Worm (Caenorhabditis elegans) whole organism, mixed stage, embryonic: Measurements from ENCODE around the gene scp-1.

ENCODE experiments used
- bed-3 ChIP-seq: fragments of 200-800 bp; sonication (Bioruptor generic); optimal IDR thresholded peaks from 3 replicates; lab custom pipeline; 2018; ENCODE audit warnings: mild to moderate bottlenecking, missing genetic modification characterization, moderate library complexity, missing compliant biosample characterization
- blmp-1 ChIP-seq: fragments of 150-350 bp; optimal IDR thresholded peaks from 2 replicates; lab custom pipeline; 2014; ENCODE audit warnings: missing biosample characterization, missing genetic modification characterization
- ceh-39 ChIP-seq: fragments of 150-350 bp; optimal IDR thresholded peaks from 2 replicates; lab custom pipeline; 2014; ENCODE audit warnings: missing biosample characterization, missing genetic modification characterization
- ceh-43 ChIP-seq: fragments of 200-800 bp; sonication (Bioruptor generic); optimal IDR thresholded peaks from 2 replicates; lab custom pipeline; 2018; ENCODE audit warnings: mild to moderate bottlenecking, missing genetic modification characterization, moderate library complexity, missing compliant biosample characterization
- ceh-83 ChIP-seq: fragments of 200-800 bp; sonication (Bioruptor generic); optimal IDR thresholded peaks from 2 replicates; lab custom pipeline; 2018; ENCODE audit warnings: mild to moderate bottlenecking, missing genetic modification characterization, missing compliant biosample characterization
- ces-1 ChIP-seq: fragments of 150-350 bp; optimal IDR thresholded peaks from 2 replicates; lab custom pipeline; 2014; ENCODE audit warnings: missing biosample characterization, missing genetic modification reagents, missing genetic modification characterization
- cnd-1 ChIP-seq: fragments of 200-800 bp; sonication (Bioruptor generic); optimal IDR thresholded peaks from 2 replicates; lab custom pipeline; 2018; ENCODE audit warnings: mild to moderate bottlenecking, missing genetic modification characterization, missing compliant biosample characterization
- drap-1 ChIP-seq: fragments of 200-800 bp; sonication (Bioruptor generic); optimal IDR thresholded peaks from 3 replicates; lab custom pipeline; 2018; ENCODE audit warnings: mild to moderate bottlenecking, missing genetic modification characterization, missing compliant biosample characterization
- elt-1 ChIP-seq: sonication (generic microtip); optimal IDR thresholded peaks from 2 replicates; lab custom pipeline; 2017; ENCODE audit warnings: missing genetic modification characterization, mild to moderate bottlenecking, missing compliant biosample characterization, antibody characterized with exemption, moderate library complexity, borderline replicate concordance; ENCODE audit not compliant: insufficient read depth
- elt-3 ChIP-seq: fragments of 150-350 bp; optimal IDR thresholded peaks from 2 replicates; lab custom pipeline; 2014; ENCODE audit warnings: missing biosample characterization, missing genetic modification characterization
- flh-1 ChIP-seq: fragments of 200-800 bp; sonication (Bioruptor generic); optimal IDR thresholded peaks from 2 replicates; lab custom pipeline; 2018; ENCODE audit warnings: mild to moderate bottlenecking, missing genetic modification characterization, moderate library complexity, missing compliant biosample characterization
- ham-2 ChIP-seq: fragments of 200-800 bp; sonication (Bioruptor generic); optimal IDR thresholded peaks from 2 replicates; lab custom pipeline; 2018; ENCODE audit warnings: mild to moderate bottlenecking, missing genetic modification characterization, missing compliant biosample characterization
- hlh-1 ChIP-seq: fragments of 150-350 bp; optimal IDR thresholded peaks from 2 replicates; lab custom pipeline; 2014; ENCODE audit warnings: missing biosample characterization, missing genetic modification reagents, missing genetic modification characterization
- lin-13 ChIP-seq: fragments of 150-350 bp; optimal IDR thresholded peaks from 2 replicates; lab custom pipeline; 2014; ENCODE audit warnings: missing biosample characterization, missing genetic modification characterization
- lin-32 ChIP-seq: fragments of 200-800 bp; sonication (Bioruptor generic); optimal IDR thresholded peaks from 2 replicates; lab custom pipeline; 2018; ENCODE audit warnings: mild to moderate bottlenecking, missing genetic modification characterization, missing compliant biosample characterization
- lsy-2 ChIP-seq: fragments of 150-350 bp; optimal IDR thresholded peaks from 2 replicates; lab custom pipeline; 2014; ENCODE audit warnings: missing biosample characterization, missing genetic modification characterization
- mab-5 ChIP-seq: fragments of 150-350 bp; optimal IDR thresholded peaks from 2 replicates; lab custom pipeline; 2014; ENCODE audit warnings: missing biosample characterization, missing genetic modification characterization
- mep-1 ChIP-seq: fragments of 150-350 bp; optimal IDR thresholded peaks from 2 replicates; lab custom pipeline; 2017; ENCODE audit warnings: missing biosample characterization, missing genetic modification reagents, missing genetic modification characterization, inconsistent platforms
- mls-2 ChIP-seq: sonication (generic microtip); optimal IDR thresholded peaks from 2 replicates; lab custom pipeline; 2016; ENCODE audit warnings: mild to moderate bottlenecking, missing genetic modification characterization, moderate library complexity, missing compliant biosample characterization
- nhr-12 ChIP-seq: fragments of 150-350 bp; optimal IDR thresholded peaks from 2 replicates; lab custom pipeline; 2014; ENCODE audit warnings: missing biosample characterization, missing genetic modification characterization
- nhr-2 ChIP-seq: fragments of 150-350 bp; optimal IDR thresholded peaks from 2 replicates; lab custom pipeline; 2014; ENCODE audit warnings: missing biosample characterization, missing genetic modification characterization
- nhr-237 ChIP-seq: fragments of 150-350 bp; optimal IDR thresholded peaks from 2 replicates; lab custom pipeline; 2014; ENCODE audit warnings: missing biosample characterization, missing genetic modification characterization
- nhr-28 ChIP-seq: fragments of 150-350 bp; optimal IDR thresholded peaks from 2 replicates; lab custom pipeline; 2014; ENCODE audit warnings: missing biosample characterization, missing genetic modification characterization
- nhr-76 ChIP-seq: sonication (generic microtip); optimal IDR thresholded peaks from 2 replicates; lab custom pipeline; 2017; ENCODE audit warnings: missing biosample characterization, missing genetic modification characterization
- pha-4 ChIP-seq: fragments of 150-350 bp; optimal IDR thresholded peaks from 2 replicates; lab custom pipeline; 2018; ENCODE audit warnings: missing biosample characterization, missing genetic modification reagents, missing genetic modification characterization
- sem-2 ChIP-seq: fragments of 200-800 bp; sonication (Bioruptor generic); optimal IDR thresholded peaks from 2 replicates; lab custom pipeline; 2018; ENCODE audit warnings: mild to moderate bottlenecking, missing genetic modification characterization, missing compliant biosample characterization
- snpc-4 ChIP-seq: fragments of 150-350 bp; optimal IDR thresholded peaks from 2 replicates; lab custom pipeline; 2014; ENCODE audit warnings: missing biosample characterization, missing genetic modification characterization
- sptf-1 ChIP-seq: sonication (generic microtip); optimal IDR thresholded peaks from 2 replicates; lab custom pipeline; 2017; ENCODE audit warnings: mild to moderate bottlenecking, missing genetic modification characterization, moderate library complexity, missing compliant biosample characterization
- tbx-8 ChIP-seq: fragments of 200-800 bp; sonication (Bioruptor generic); optimal IDR thresholded peaks from 2 replicates; lab custom pipeline; 2018; ENCODE audit warnings: mild to moderate bottlenecking, missing genetic modification characterization, moderate library complexity, missing compliant biosample characterization
- unc-120 ChIP-seq: sonication (generic microtip); optimal IDR thresholded peaks from 2 replicates; lab custom pipeline; 2017; ENCODE audit warnings: missing genetic modification characterization, missing compliant biosample characterization; ENCODE audit not compliant: poor library complexity, severe bottlenecking
- unc-39 ChIP-seq: fragments of 150-350 bp; optimal IDR thresholded peaks from 2 replicates; lab custom pipeline; 2014; ENCODE audit warnings: missing biosample characterization, missing genetic modification characterization
- unc-62 ChIP-seq: fragments of 150-350 bp; optimal IDR thresholded peaks from 2 replicates; lab custom pipeline; 2014; ENCODE audit warnings: missing biosample characterization, missing genetic modification reagents, missing genetic modification characterization
- zip-8 ChIP-seq: fragments of 150-350 bp; optimal IDR thresholded peaks from 2 replicates; lab custom pipeline; 2014; ENCODE audit warnings: missing biosample characterization, missing genetic modification characterization
- ztf-11 ChIP-seq: fragments of 150-350 bp; optimal IDR thresholded peaks from 2 replicates; lab custom pipeline; 2014; ENCODE audit warnings: missing biosample characterization, missing genetic modification characterization

Gene scp-1

ce11 chrII:9323660-9324059 lies 10.2 kb upstream of the scp-1 start, which contains the start of gene egli-1:
TSS of gene egli-1 (plus strand) at chrII:9323960.
- TF ChIP-seq bed-3 (GFP tag; lab: Kevin White, UChicago) (no peak), ceh-83 (no peak), nhr-2 (tag; lab: Kevin White, UChicago) (no peak), sem-2 (GFP tag; lab: Kevin White, UChicago) (no peak), nhr-28 (no peak), zip-8 (tag; lab: Kevin White, UChicago) (no peak), mab-5 (no peak), lin-32 (no peak), ham-2 (no peak), unc-120 (tag; lab: Kevin White, UChicago) (no peak), lin-13 (tag; lab: Kevin White, UChicago) (no peak), lsy-2 (no peak), hlh-1 (no peak), mls-2 (tag; lab: Kevin White, UChicago) (no peak), blmp-1 (no peak), flh-1 (GFP tag; lab: Kevin White, UChicago) (no peak), ztf-11 (no peak), drap-1 (GFP tag; lab: Kevin White, UChicago) (no peak), mep-1 (tag; lab: Kevin White, UChicago) (no peak), nhr-12 (tag; lab: Kevin White, UChicago) (no peak)
- TF ChIP-seq, all 35 proteins: peak for 0

- no peak for TF ChIP-seq sptf-1 (tag; lab: Kevin White, UChicago)
- no peak for TF ChIP-seq nhr-76 (tag; lab: Kevin White, UChicago)
- no peak for TF ChIP-seq pha-4 (tag; lab: Kevin White, UChicago)
- TF ChIP-seq unc-62 (GFP tag; lab: Kevin White, UChicago): peak; percentile 19
- TF ChIP-seq unc-120 (tag; lab: Kevin White, UChicago): peak; percentile 43
- TF ChIP-seq elt-1 (tag; lab: Kevin White, UChicago): no peak
- no peak for TF ChIP-seq unc-39 (tag; lab: Kevin White, UChicago)
- TF ChIP-seq snpc-4 (tag; lab: Kevin White, UChicago): no peak
- TF ChIP-seq nhr-237 (tag; lab: Kevin White, UChicago): no peak
- TF ChIP-seq tbx-8 (GFP tag; lab: Kevin White, UChicago): no peak
- TF ChIP-seq lin-13 (tag; lab: Kevin White, UChicago): no peak
- TF ChIP-seq ces-1 (GFP tag; lab: Kevin White, UChicago): peak; percentile 12
- no peak for TF ChIP-seq cnd-1
- no peak for TF ChIP-seq elt-3 (tag; lab: Kevin White, UChicago)
Measured at ce11 chrII:9324824-9325351, 8.9 kb upstream of the scp-1 start, which contains the start of gene eat-3. TSS of gene eat-3 (plus strand) at chrII:9324874.

- TF ChIP-seq unc-39 (tag; lab: Kevin White, UChicago) (no peak), ham-2 (no peak), drap-1 (GFP tag; lab: Kevin White, UChicago) (no peak), tbx-8 (GFP tag; lab: Kevin White, UChicago) (no peak)
Measured at ce11 chrII:9325555-9325954, 8.3 kb upstream of the scp-1 start.

- no peak for TF ChIP-seq ceh-83
- no peak for TF ChIP-seq ces-1 (GFP tag; lab: Kevin White, UChicago)
- no peak for TF ChIP-seq nhr-2 (tag; lab: Kevin White, UChicago)
- no peak for TF ChIP-seq elt-1 (tag; lab: Kevin White, UChicago)
- no peak for TF ChIP-seq unc-120 (tag; lab: Kevin White, UChicago)
- TF ChIP-seq zip-8 (tag; lab: Kevin White, UChicago): no peak
- no peak for TF ChIP-seq nhr-12 (tag; lab: Kevin White, UChicago)
- no peak for TF ChIP-seq ceh-43 (GFP tag; lab: Kevin White, UChicago)
- no peak for TF ChIP-seq tbx-8 (GFP tag; lab: Kevin White, UChicago)
- TF ChIP-seq blmp-1: no peak
- no peak for TF ChIP-seq flh-1 (GFP tag; lab: Kevin White, UChicago)
- TF ChIP-seq lin-13 (tag; lab: Kevin White, UChicago): no peak
- TF ChIP-seq ham-2: no peak
- no peak for TF ChIP-seq lsy-2
- TF ChIP-seq ceh-39: no peak
- TF ChIP-seq lin-32: no peak
- no peak for TF ChIP-seq nhr-76 (tag; lab: Kevin White, UChicago)
- TF ChIP-seq drap-1 (GFP tag; lab: Kevin White, UChicago): no peak
Measured at ce11 chrII:9329474-9329873, 4.3 kb upstream of the scp-1 start, which contains the start of gene wbp-2. TSS of gene wbp-2 (plus strand) at chrII:9329774.
